Worm (Caenorhabditis elegans) whole organism, early embryonic: Measurements from ENCODE around the gene T25B9.1.

Experiments
- B0310.2 ChIP-seq: sonication (generic microtip); optimal IDR thresholded peaks from 2 replicates; lab custom pipeline; 2016; ENCODE audit warnings: mild to moderate bottlenecking, missing genetic modification characterization, missing compliant biosample characterization
- F13C5.2 ChIP-seq: sonication (generic microtip); optimal IDR thresholded peaks from 2 replicates; lab custom pipeline; 2017; ENCODE audit warnings: mild to moderate bottlenecking, missing genetic modification characterization, inconsistent platforms, missing compliant biosample characterization
- aly-1 ChIP-seq: sonication (generic microtip); optimal IDR thresholded peaks from 2 replicates; lab custom pipeline; 2016; ENCODE audit warnings: missing genetic modification characterization, missing compliant biosample characterization
- ama-1 ChIP-seq: fragments of 150-350 bp; optimal IDR thresholded peaks from 2 replicates; lab custom pipeline; 2014
- ceh-13 ChIP-seq: fragments of 200-800 bp; sonication (Bioruptor generic); optimal IDR thresholded peaks from 2 replicates; lab custom pipeline; 2018; ENCODE audit warnings: mild to moderate bottlenecking, missing genetic modification characterization, missing compliant biosample characterization
- ceh-36 ChIP-seq: sonication (generic microtip); optimal IDR thresholded peaks from 2 replicates; lab custom pipeline; 2016; ENCODE audit warnings: missing genetic modification characterization, inconsistent platforms, missing compliant biosample characterization
- ets-7 ChIP-seq: sonication (generic microtip); optimal IDR thresholded peaks from 2 replicates; lab custom pipeline; 2016; ENCODE audit warnings: missing genotype, missing genetic modification characterization, missing compliant biosample characterization
- flt-1 ChIP-seq: fragments of 200-800 bp; sonication (Bioruptor generic); IDR thresholded peaks from 2 replicates; pipeline ENCODE4 v1.3.6; 2022; ENCODE audit warnings: missing genetic modification characterization, missing compliant biosample characterization
- hmbx-1 ChIP-seq: sonication (generic microtip); optimal IDR thresholded peaks from 2 replicates; lab custom pipeline; 2016; ENCODE audit warnings: mild to moderate bottlenecking, missing genetic modification characterization, missing compliant biosample characterization
- hmg-4 ChIP-seq: fragments of 200-800 bp; sonication (Bioruptor generic); optimal IDR thresholded peaks from 2 replicates; lab custom pipeline; 2018; ENCODE audit warnings: mild to moderate bottlenecking, missing genetic modification characterization, missing compliant biosample characterization
- hnd-1 ChIP-seq: sonication (generic microtip); optimal IDR thresholded peaks from 2 replicates; lab custom pipeline; 2016; ENCODE audit warnings: missing genetic modification characterization, missing compliant biosample characterization
- pes-1 ChIP-seq: fragments of 200-800 bp; sonication (Bioruptor generic); IDR thresholded peaks from 2 replicates; pipeline ENCODE4 v1.3.6; 2022; ENCODE audit warnings: missing genetic modification reagents, missing genetic modification characterization, missing compliant biosample characterization
- scrt-1 ChIP-seq: fragments of 200-800 bp; sonication (Bioruptor generic); IDR thresholded peaks from 2 replicates; pipeline ENCODE4 v1.3.6; 2022; ENCODE audit warnings: missing genetic modification characterization, missing compliant biosample characterization
- sea-1 ChIP-seq: fragments of 200-800 bp; sonication (Bioruptor generic); conservative IDR thresholded peaks from 2 replicates; pipeline ENCODE4 v1.3.6; 2022; ENCODE audit warnings: missing genetic modification characterization, missing compliant biosample characterization
- tbx-11 ChIP-seq: fragments of 200-800 bp; sonication (Bioruptor generic); IDR thresholded peaks from 2 replicates; pipeline ENCODE4 v1.3.6; 2022; ENCODE audit warnings: missing genetic modification characterization, missing compliant biosample characterization
- tbx-37 ChIP-seq: fragments of 200-800 bp; sonication (Bioruptor generic); conservative IDR thresholded peaks from 2 replicates; pipeline ENCODE4 v1.3.6; 2022; ENCODE audit warnings: missing genetic modification reagents, missing genetic modification characterization, missing compliant biosample characterization
- tra-4 ChIP-seq: sonication (generic microtip); optimal IDR thresholded peaks from 2 replicates; lab custom pipeline; 2017; ENCODE audit warnings: missing genetic modification characterization, missing compliant biosample characterization

The T25B9.1 gene

DNA sequence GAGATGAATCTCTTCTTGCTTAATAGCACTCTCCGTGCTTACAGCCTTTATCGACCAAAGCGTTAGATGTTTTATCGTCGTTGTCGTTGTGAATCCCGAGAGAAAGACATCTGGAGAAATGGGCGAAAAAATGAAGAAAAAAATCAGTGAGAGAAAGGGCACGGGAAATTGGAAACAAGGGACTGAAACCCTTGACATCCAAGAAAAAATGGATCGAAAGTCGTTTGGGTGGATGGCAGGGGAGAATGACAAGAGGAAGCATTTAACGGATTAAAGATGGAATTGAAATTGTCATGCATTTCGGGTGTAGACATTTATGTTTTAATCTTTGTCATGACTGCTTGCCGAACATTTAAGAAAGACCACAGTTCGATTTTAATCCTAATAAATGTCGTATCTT lies 23.9 kb upstream of the T25B9.1 start, which contains the start of gene inpp-1:
inpp-1 (minus strand) TSS at position 101 of the 400 bp plus-strand sequence.
- TF ChIP-seq aly-1 (tag; lab: Kevin White, UChicago) (no peak), ets-7 (no peak), ceh-36 (tag; lab: Kevin White, UChicago) (no peak), scrt-1 (no peak), tbx-37 (no peak), tbx-11 (GFP tag; lab: Robert Waterston, UW) (no peak), pes-1 (GFP tag; lab: Robert Waterston, UW) (no peak), tra-4 (tag; lab: Kevin White, UChicago) (no peak), sea-1 (GFP tag; lab: Robert Waterston, UW) (no peak), ceh-13 (GFP tag; lab: Kevin White, UChicago) (no peak), hmg-4 (no peak), flt-1 (no peak)

DNA sequence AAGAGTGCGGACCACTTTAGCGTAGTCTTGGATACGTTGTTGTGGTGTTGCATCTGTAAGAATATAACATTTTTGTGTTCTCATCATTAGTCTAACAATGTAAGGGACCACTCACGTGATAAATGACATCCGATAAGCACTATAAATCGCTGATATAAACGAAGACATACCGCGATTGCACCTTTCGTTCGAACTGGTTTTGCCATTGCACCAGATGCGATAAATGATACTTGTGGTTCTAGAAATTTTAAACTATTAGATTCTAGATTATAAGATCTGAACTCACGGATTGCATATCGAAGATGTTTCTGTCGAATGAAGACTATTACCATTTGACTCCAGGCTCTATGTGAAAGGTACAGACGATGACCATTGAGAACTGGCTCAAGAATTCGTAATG lies 21.4 kb upstream of the T25B9.1 start:
- TF ChIP-seq ceh-36 (tag; lab: Kevin White, UChicago), result no peak
- no peak for TF ChIP-seq hmg-4
- TF ChIP-seq pes-1 (GFP tag; lab: Robert Waterston, UW), result no peak
- TF ChIP-seq F13C5.2 (tag; lab: Kevin White, UChicago), result no peak
- TF ChIP-seq scrt-1, result no peak
- no peak for TF ChIP-seq tra-4 (tag; lab: Kevin White, UChicago)
- TF ChIP-seq hmbx-1 (tag; lab: Kevin White, UChicago), result no peak
- no peak for TF ChIP-seq hnd-1 (tag; lab: Kevin White, UChicago)
- TF ChIP-seq tbx-11 (GFP tag; lab: Robert Waterston, UW), result no peak
- TF ChIP-seq sea-1 (GFP tag; lab: Robert Waterston, UW), result no peak
- no peak for TF ChIP-seq ama-1 (lab: Kevin White, UChicago)
- TF ChIP-seq tbx-37, result no peak

ce11 chrIV:10769353-10769752 lies 19.4 kb upstream of the T25B9.1 start, which contains the start of gene T25B9.9:
Gene T25B9.9, plus strand, starts transcription at chrIV:10769653.
- TF ChIP-seq flt-1, result no peak
- TF ChIP-seq B0310.2 (tag; lab: Kevin White, UChicago), result no peak
- no peak for TF ChIP-seq ceh-13 (GFP tag; lab: Kevin White, UChicago)
- TF ChIP-seq hmbx-1 (tag; lab: Kevin White, UChicago), result no peak
- TF ChIP-seq aly-1 (tag; lab: Kevin White, UChicago), result no peak
- TF ChIP-seq ets-7, result no peak

- TF ChIP-seq ets-7 (no peak), B0310.2 (tag; lab: Kevin White, UChicago) (no peak)
Measured at ce11 chrIV:10768146-10768636, 18.2 kb upstream of the T25B9.1 start, which contains the start of gene T25B9.8. Gene T25B9.8, minus strand, starts transcription at chrIV:10768196.

ce11 chrIV:10766071-10766470 lies 16.1 kb upstream of the T25B9.1 start:
- TF ChIP-seq pes-1 (GFP tag; lab: Robert Waterston, UW) (no peak), tra-4 (tag; lab: Kevin White, UChicago) (no peak), hnd-1 (tag; lab: Kevin White, UChicago) (no peak), ceh-36 (tag; lab: Kevin White, UChicago) (no peak), hmbx-1 (tag; lab: Kevin White, UChicago) (no peak), ama-1 (lab: Kevin White, UChicago) (no peak), sea-1 (GFP tag; lab: Robert Waterston, UW) (no peak), tbx-37 (no peak), flt-1 (no peak), hmg-4 (no peak), tbx-11 (GFP tag; lab: Robert Waterston, UW) (no peak), ets-7 (no peak), aly-1 (tag; lab: Kevin White, UChicago) (no peak), B0310.2 (tag; lab: Kevin White, UChicago) (no peak), ceh-13 (GFP tag; lab: Kevin White, UChicago) (no peak), scrt-1 (no peak), F13C5.2 (tag; lab: Kevin White, UChicago) (no peak)

ce11 chrIV:10765053-10765452 lies 15.1 kb upstream of the T25B9.1 start, which contains the start of gene T25B9.12:
Gene T25B9.12, plus strand, starts transcription at chrIV:10765353.
- TF ChIP-seq aly-1 (tag; lab: Kevin White, UChicago), result no peak
- TF ChIP-seq tra-4 (tag; lab: Kevin White, UChicago), result no peak
- TF ChIP-seq flt-1, result no peak
- TF ChIP-seq sea-1 (GFP tag; lab: Robert Waterston, UW), result no peak
- no peak for TF ChIP-seq hnd-1 (tag; lab: Kevin White, UChicago)
- TF ChIP-seq F13C5.2 (tag; lab: Kevin White, UChicago), result no peak
- TF ChIP-seq hmg-4, result no peak
- no peak for TF ChIP-seq ama-1 (lab: Kevin White, UChicago)
- TF ChIP-seq ceh-13 (GFP tag; lab: Kevin White, UChicago), result no peak
- no peak for TF ChIP-seq ets-7
- TF ChIP-seq tbx-11 (GFP tag; lab: Robert Waterston, UW), result no peak
- TF ChIP-seq B0310.2 (tag; lab: Kevin White, UChicago), result no peak
- no peak for TF ChIP-seq ceh-36 (tag; lab: Kevin White, UChicago)
- no peak for TF ChIP-seq pes-1 (GFP tag; lab: Robert Waterston, UW)
- no peak for TF ChIP-seq tbx-37
- TF ChIP-seq scrt-1, result no peak
- TF ChIP-seq hmbx-1 (tag; lab: Kevin White, UChicago), result no peak

ce11 chrIV:10764206-10764605 lies 14.3 kb upstream of the T25B9.1 start, which contains the start of gene T25B9.11:
Gene T25B9.11, plus strand, starts transcription at chrIV:10764506.
- TF ChIP-seq scrt-1, result no peak
- no peak for TF ChIP-seq flt-1
- no peak for TF ChIP-seq hmg-4
- TF ChIP-seq ceh-36 (tag; lab: Kevin White, UChicago), result no peak
- no peak for TF ChIP-seq B0310.2 (tag; lab: Kevin White, UChicago)
- no peak for TF ChIP-seq ets-7
- no peak for TF ChIP-seq tbx-37

- TF ChIP-seq tbx-37 (no peak), pes-1 (GFP tag; lab: Robert Waterston, UW) (no peak), ceh-36 (tag; lab: Kevin White, UChicago) (no peak), F13C5.2 (tag; lab: Kevin White, UChicago) (no peak), aly-1 (tag; lab: Kevin White, UChicago) (no peak), B0310.2 (tag; lab: Kevin White, UChicago) (no peak)
Measured at ce11 chrIV:10761344-10761743, 11.4 kb upstream of the T25B9.1 start, which contains the start of gene ugt-54. Gene ugt-54, plus strand, starts transcription at chrIV:10761698.
